Worm (Caenorhabditis elegans): ENCODE measurements around the gene F20A1.8.

- TF ChIP-seq nhr-12 (tag; optimal IDR thresholded peaks at IDR 0.05) (no peak), ztf-11 (tag; optimal IDR thresholded peaks at IDR 0.05) (no peak), nhr-76 (tag; optimal IDR thresholded peaks at IDR 0.05) (no peak), nhr-11 (tag; optimal IDR thresholded peaks at IDR 0.05) (no peak), egl-27 (tag; optimal IDR thresholded peaks at IDR 0.05) (no peak), ama-1 (optimal IDR thresholded peaks at IDR 0.05) (no peak), nhr-25 (tag; optimal IDR thresholded peaks at IDR 0.05) (no peak), fkh-10 (GFP tag; optimal IDR thresholded peaks at IDR 0.05) (no peak), unc-62 (GFP tag; optimal IDR thresholded peaks at IDR 0.05) (no peak), pqm-1 (tag; optimal IDR thresholded peaks at IDR 0.05) (no peak), lin-15B (tag; optimal IDR thresholded peaks at IDR 0.05) (no peak), nhr-237 (tag; optimal IDR thresholded peaks at IDR 0.05) (no peak), snpc-4 (tag; optimal IDR thresholded peaks at IDR 0.05) (no peak)
Measured at ce11 chrV:7072309-7072708, 24.9 kb upstream of the F20A1.8 start, which contains the start of gene F27B10.1.
